Worm (Caenorhabditis elegans) whole organism, young adult: ENCODE results near the gene lgc-34.

Source experiments
- T26A5.8 ChIP-seq: sonication (generic microtip); optimal IDR thresholded peaks from 2 replicates; lab custom pipeline; 2016; ENCODE audit warnings: missing genetic modification characterization, missing compliant biosample characterization
- ceh-91 ChIP-seq: fragments of 200-800 bp; sonication (Bioruptor generic); IDR thresholded peaks from 2 replicates; pipeline ENCODE4 v1.3.6; 2022; ENCODE audit warnings: missing genetic modification reagents, missing genetic modification characterization, missing compliant biosample characterization
- lin-35 ChIP-seq, 3 experiments: fragments of 150-350 bp in 2 of 3; sonication (generic microtip) in 1 of 3; optimal IDR thresholded peaks; 2 replicates each; lab custom pipeline; 2014 to 2018; ENCODE audit warnings: missing biosample characterization in 3 of 3, missing genetic modification characterization in 3 of 3, missing genetic modification reagents in 3 of 3
- pha-4 ChIP-seq: fragments of 150-350 bp; sonication (generic microtip); optimal IDR thresholded peaks from 2 replicates; lab custom pipeline; 2014; ENCODE audit warnings: missing biosample characterization, missing genetic modification reagents, missing genetic modification characterization
- snpc-4 ChIP-seq, 5 experiments: fragments of 150-350 bp in 1 of 5; sonication (generic microtip) in 4 of 5; optimal IDR thresholded peaks; 2 replicates each; lab custom pipeline; 2014 to 2018; ENCODE audit warnings: missing genetic modification characterization in 5 of 5, missing biosample characterization in 3 of 5, antibody characterized with exemption in 2 of 5, mild to moderate bottlenecking in 2 of 5, missing compliant biosample characterization in 2 of 5, missing genotype in 2 of 5, moderate library complexity in 2 of 5, missing genetic modification reagents in 1 of 5
- tbx-9 ChIP-seq: sonication (generic microtip); optimal IDR thresholded peaks from 2 replicates; lab custom pipeline; 2016; ENCODE audit warnings: borderline replicate concordance, missing genetic modification characterization, inconsistent platforms, missing compliant biosample characterization

DNA sequence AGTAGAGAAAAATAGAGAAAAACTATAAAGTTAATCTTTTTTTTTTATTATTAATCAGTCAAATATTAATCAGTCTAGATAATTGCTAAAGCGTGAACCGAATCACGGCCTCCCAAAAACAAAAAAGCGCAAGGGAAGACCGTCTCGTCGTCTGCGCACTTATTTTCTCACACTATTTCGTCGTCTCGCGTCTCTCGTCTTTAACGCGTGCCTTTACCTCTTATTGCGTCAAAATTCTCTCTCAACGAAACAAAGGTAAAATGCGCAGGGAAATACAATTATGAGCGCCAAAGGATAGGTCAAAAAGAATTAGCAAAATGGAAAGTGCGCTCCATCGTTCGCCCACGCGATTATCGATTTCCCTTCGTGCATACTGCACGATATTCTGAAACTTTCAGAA, 20.3 kb upstream of the lgc-34 start:
- TF ChIP-seq lin-35 (GFP tag; optimal IDR thresholded peaks at IDR 0.05; lab: Kevin White, UChicago), result no peak
- TF ChIP-seq snpc-4 (GFP tag; optimal IDR thresholded peaks at IDR 0.05; lab: Kevin White, UChicago), result no peak
- no peak for TF ChIP-seq snpc-4 (tag; optimal IDR thresholded peaks at IDR 0.05; lab: Kevin White, UChicago)
- TF ChIP-seq tbx-9 (tag; lab: Kevin White, UChicago), result no peak
- no peak for TF ChIP-seq T26A5.8 (tag; lab: Kevin White, UChicago)
- no peak for TF ChIP-seq ceh-91 (GFP tag; lab: Robert Waterston, UW)
- TF ChIP-seq pha-4, result no peak
